Fruit fly (Drosophila melanogaster) whole organism, embryonic: ENCODE data around the gene InR.

Experiments
- C15 ChIP-seq: fragments of 200-800 bp; sonication (Bioruptor generic); IDR thresholded peaks from 3 replicates; pipeline ENCODE4 v1.3.6; 2022; ENCODE audit warnings: missing biosample characterization, missing genetic modification characterization
- CG10543 ChIP-seq: fragments of 200-800 bp; sonication (Bioruptor generic); optimal IDR thresholded peaks from 3 replicates; lab custom pipeline; 2017; ENCODE audit warnings: missing biosample characterization, mild to moderate bottlenecking, missing genetic modification characterization, moderate library complexity
- CG10654 ChIP-seq: fragments of 200-800 bp; sonication (Bioruptor generic); optimal IDR thresholded peaks from 2 replicates; lab custom pipeline; 2016; ENCODE audit warnings: missing biosample characterization, missing genetic modification characterization
- CG11247 ChIP-seq: fragments of 200-800 bp; sonication (Bioruptor generic); IDR thresholded peaks from 2 replicates; pipeline ENCODE4 v1.3.6; 2022; ENCODE audit warnings: missing biosample characterization, missing genetic modification characterization
- CG12236 ChIP-seq: fragments of 200-800 bp; sonication (Bioruptor generic); optimal IDR thresholded peaks from 2 replicates; lab custom pipeline; 2016; ENCODE audit warnings: missing biosample characterization, missing genetic modification characterization
- CG1233 ChIP-seq: fragments of 200-800 bp; sonication (Bioruptor generic); optimal IDR thresholded peaks from 4 replicates; lab custom pipeline; 2018; ENCODE audit warnings: missing biosample characterization, mild to moderate bottlenecking, missing genetic modification characterization
- CG13624 ChIP-seq: fragments of 200-800 bp; sonication (Bioruptor generic); optimal IDR thresholded peaks from 2 replicates; lab custom pipeline; 2016; ENCODE audit warnings: missing biosample characterization, missing genetic modification characterization
- CG15601 ChIP-seq: fragments of 200-800 bp; sonication (Bioruptor generic); optimal IDR thresholded peaks from 3 replicates; lab custom pipeline; 2019; ENCODE audit warnings: missing biosample characterization, mild to moderate bottlenecking, missing genetic modification characterization, moderate library complexity
- CG1603 ChIP-seq: fragments of 200-800 bp; sonication (Bioruptor generic); optimal IDR thresholded peaks from 2 replicates; lab custom pipeline; 2019; ENCODE audit warnings: missing biosample characterization, mild to moderate bottlenecking, missing genetic modification characterization, moderate library complexity
- CG30020 ChIP-seq: fragments of 200-800 bp; optimal IDR thresholded peaks from 2 replicates; lab custom pipeline; 2019; ENCODE audit warnings: missing biosample characterization, mild to moderate bottlenecking, missing genetic modification characterization, moderate library complexity
- CG32532 ChIP-seq: fragments of 200-800 bp; sonication (Bioruptor generic); IDR thresholded peaks from 2 replicates; pipeline ENCODE4 v1.3.6; 2022; ENCODE audit warnings: missing biosample characterization, missing genetic modification characterization
- CG32772 ChIP-seq: fragments of 200-800 bp; sonication (Bioruptor generic); IDR thresholded peaks from 2 replicates; pipeline ENCODE4 v1.3.6; 2022; ENCODE audit warnings: missing biosample characterization, missing genetic modification characterization
- CG3838 ChIP-seq: fragments of 200-800 bp; sonication (Bioruptor generic); optimal IDR thresholded peaks from 3 replicates; lab custom pipeline; 2016; ENCODE audit warnings: missing biosample characterization, missing genetic modification characterization
- CG43689 ChIP-seq: fragments of 200-800 bp; sonication (Bioruptor generic); IDR thresholded peaks from 2 replicates; pipeline ENCODE4 v1.3.6; 2022; ENCODE audit warnings: missing biosample characterization, missing genetic modification characterization
- CG4424 ChIP-seq: fragments of 200-800 bp; sonication (Bioruptor generic); optimal IDR thresholded peaks from 3 replicates; lab custom pipeline; 2016; ENCODE audit warnings: missing biosample characterization, missing genetic modification characterization
- CG6854 ChIP-seq: fragments of 200-800 bp; sonication (Bioruptor generic); optimal IDR thresholded peaks from 3 replicates; lab custom pipeline; 2017; ENCODE audit warnings: missing biosample characterization, mild to moderate bottlenecking, missing genetic modification characterization
- CG8388 ChIP-seq: fragments of 200-800 bp; sonication (Bioruptor generic); optimal IDR thresholded peaks from 2 replicates; lab custom pipeline; 2019; ENCODE audit warnings: missing biosample characterization, mild to moderate bottlenecking, missing genetic modification characterization, moderate library complexity
- Dad ChIP-seq: fragments of 200-800 bp; sonication (Bioruptor generic); optimal IDR thresholded peaks from 3 replicates; lab custom pipeline; 2016; ENCODE audit warnings: missing biosample characterization, missing genetic modification characterization
- Dbx ChIP-seq: fragments of 200-800 bp; sonication (Bioruptor generic); IDR thresholded peaks from 3 replicates; pipeline ENCODE4 v1.3.6; 2022; ENCODE audit warnings: missing biosample characterization, missing genetic modification characterization
- Dfd ChIP-seq, 2 experiments: fragments of >200 bp; optimal IDR thresholded peaks; 2 replicates each; lab custom pipeline; 2017; ENCODE audit warnings: missing biosample characterization in 2 of 2, missing genetic modification characterization in 2 of 2
- Doc3 ChIP-seq: fragments of 200-800 bp; sonication (Bioruptor generic); IDR thresholded peaks from 3 replicates; pipeline ENCODE4 v1.3.6; 2022; ENCODE audit warnings: missing biosample characterization, missing genetic modification characterization; ENCODE audit not compliant: partially characterized antibody
- H15 ChIP-seq: fragments of 200-800 bp; sonication (Bioruptor generic); IDR thresholded peaks from 3 replicates; pipeline ENCODE4 v1.3.6; 2022; ENCODE audit warnings: missing biosample characterization, missing genetic modification characterization
- HLH54F ChIP-seq: fragments of 200-800 bp; sonication (Bioruptor generic); optimal IDR thresholded peaks from 3 replicates; lab custom pipeline; 2016; ENCODE audit warnings: missing biosample characterization, missing genetic modification characterization
- Hand ChIP-seq: fragments of 200-800 bp; sonication (Bioruptor generic); optimal IDR thresholded peaks from 2 replicates; lab custom pipeline; 2017; ENCODE audit warnings: mild to moderate bottlenecking, missing biosample characterization, missing genetic modification reagents, missing genetic modification characterization
- Lhr ChIP-seq: fragments of 200-800 bp; sonication (Bioruptor generic); optimal IDR thresholded peaks from 3 replicates; lab custom pipeline; 2017; ENCODE audit warnings: mild to moderate bottlenecking, missing biosample characterization, missing genetic modification reagents, missing genetic modification characterization
- Mrtf ChIP-seq: fragments of 200-800 bp; sonication (Bioruptor generic); IDR thresholded peaks from 3 replicates; pipeline ENCODE4 v1.3.6; 2022; ENCODE audit warnings: missing biosample characterization, missing genetic modification characterization
- NC2α ChIP-seq: fragments of 200-800 bp; sonication (Bioruptor generic); optimal IDR thresholded peaks from 2 replicates; lab custom pipeline; 2016; ENCODE audit warnings: missing biosample characterization, missing genetic modification characterization
- Opbp ChIP-seq: fragments of 200-800 bp; sonication (Bioruptor generic); IDR thresholded peaks from 3 replicates; pipeline ENCODE4 v1.3.6; 2022; ENCODE audit warnings: missing biosample characterization, missing genetic modification characterization; ENCODE audit not compliant: partially characterized antibody
- Ravus ChIP-seq: fragments of 200-800 bp; sonication (Bioruptor generic); IDR thresholded peaks from 2 replicates; pipeline ENCODE4 v1.3.6; 2022; ENCODE audit warnings: missing biosample characterization, missing genetic modification characterization
- Sry-β ChIP-seq: fragments of 200-800 bp; sonication (Bioruptor generic); optimal IDR thresholded peaks from 2 replicates; lab custom pipeline; 2018; ENCODE audit warnings: missing biosample characterization, mild to moderate bottlenecking, missing genetic modification characterization, moderate library complexity
- Stat92E ChIP-seq, 3 experiments: fragments of >200 bp in 2 of 3; fragments of 200-800 bp in 1 of 3; sonication (Bioruptor generic) in 1 of 3; optimal IDR thresholded peaks; 2 replicates each; lab custom pipeline; 2017 to 2019; ENCODE audit warnings: missing biosample characterization in 3 of 3, missing genetic modification characterization in 3 of 3, mild to moderate bottlenecking in 1 of 3, moderate library complexity in 1 of 3
- Trl ChIP-seq, 3 experiments: fragments of >200 bp in 2 of 3; fragments of 200-800 bp in 1 of 3; sonication (Bioruptor generic) in 1 of 3; optimal IDR thresholded peaks; 2 replicates in 1 of 3; 3 replicates in 2 of 3; lab custom pipeline; 2016 to 2017; ENCODE audit warnings: missing biosample characterization in 1 of 3, missing genetic modification characterization in 1 of 3
- aop ChIP-seq: fragments of 200-800 bp; sonication (Bioruptor generic); IDR thresholded peaks from 2 replicates; pipeline ENCODE4 v1.3.6; 2022; ENCODE audit warnings: missing biosample characterization, missing genetic modification characterization
- cato ChIP-seq: fragments of 200-800 bp; sonication (Bioruptor generic); optimal IDR thresholded peaks from 2 replicates; lab custom pipeline; 2016; ENCODE audit warnings: missing biosample characterization, missing genetic modification characterization, borderline replicate concordance
- dan ChIP-seq: fragments of 200-800 bp; sonication (Bioruptor generic); IDR thresholded peaks from 2 replicates; pipeline ENCODE4 v1.3.6; 2022; ENCODE audit warnings: missing biosample characterization, missing genetic modification characterization
- danr ChIP-seq: fragments of 200-800 bp; sonication (Bioruptor generic); IDR thresholded peaks from 2 replicates; pipeline ENCODE4 v1.3.6; 2022; ENCODE audit warnings: missing biosample characterization, missing genetic modification characterization
- ewg ChIP-seq: fragments of 200-800 bp; sonication (Bioruptor generic); optimal IDR thresholded peaks from 3 replicates; lab custom pipeline; 2017; ENCODE audit warnings: mild to moderate bottlenecking, missing biosample characterization, missing genetic modification reagents, missing genetic modification characterization
- fru ChIP-seq: fragments of >200 bp; optimal IDR thresholded peaks from 2 replicates; lab custom pipeline; 2017
- ham ChIP-seq: fragments of 200-800 bp; sonication (Bioruptor generic); IDR thresholded peaks from 2 replicates; pipeline ENCODE4 v1.3.6; 2022; ENCODE audit warnings: missing biosample characterization, missing genetic modification characterization
- luna ChIP-seq: fragments of 200-800 bp; sonication (Bioruptor generic); optimal IDR thresholded peaks from 2 replicates; lab custom pipeline; 2016; ENCODE audit warnings: missing biosample characterization, missing genetic modification characterization
- onecut ChIP-seq: fragments of 200-800 bp; sonication (Bioruptor generic); IDR thresholded peaks from 2 replicates; pipeline ENCODE4 v1.3.6; 2022; ENCODE audit warnings: missing biosample characterization, missing genetic modification characterization
- phol ChIP-seq: fragments of 200-800 bp; sonication (Bioruptor generic); optimal IDR thresholded peaks from 3 replicates; lab custom pipeline; 2018; ENCODE audit warnings: missing biosample characterization, mild to moderate bottlenecking, missing genetic modification characterization, moderate library complexity
- rib ChIP-seq: fragments of 200-800 bp; sonication (Bioruptor generic); IDR thresholded peaks from 2 replicates; pipeline ENCODE4 v1.3.6; 2022; ENCODE audit warnings: missing biosample characterization, missing genetic modification characterization
- sna ChIP-seq: fragments of 200-800 bp; sonication (Bioruptor generic); IDR thresholded peaks from 2 replicates; pipeline ENCODE4 v1.3.6; 2022; ENCODE audit warnings: missing biosample characterization, missing genetic modification characterization; ENCODE audit not compliant: partially characterized antibody
- so ChIP-seq: fragments of 200-800 bp; sonication (Bioruptor generic); IDR thresholded peaks from 3 replicates; pipeline ENCODE4 v1.3.6; 2022; ENCODE audit warnings: missing biosample characterization, missing genetic modification characterization
- stwl ChIP-seq: fragments of 200-800 bp; sonication (Bioruptor generic); optimal IDR thresholded peaks from 3 replicates; lab custom pipeline; 2018; ENCODE audit warnings: missing biosample characterization, mild to moderate bottlenecking, missing genetic modification characterization, moderate library complexity
- tgo ChIP-seq: fragments of 200-800 bp; sonication (Bioruptor generic); IDR thresholded peaks from 3 replicates; pipeline ENCODE4 v1.3.6; 2022; ENCODE audit warnings: missing biosample characterization, missing genetic modification characterization
- tx ChIP-seq: fragments of 200-800 bp; sonication (Bioruptor generic); optimal IDR thresholded peaks from 2 replicates; lab custom pipeline; 2016; ENCODE audit warnings: missing biosample characterization, missing genetic modification characterization
- vfl ChIP-seq: fragments of 200-800 bp; sonication (Bioruptor generic); optimal IDR thresholded peaks from 2 replicates; lab custom pipeline; 2016; ENCODE audit warnings: missing biosample characterization, missing genetic modification characterization
- zfh2 ChIP-seq: fragments of 200-800 bp; sonication (Bioruptor generic); optimal IDR thresholded peaks from 2 replicates; lab custom pipeline; 2016; ENCODE audit warnings: missing biosample characterization, missing genetic modification characterization

The InR gene

DNA sequence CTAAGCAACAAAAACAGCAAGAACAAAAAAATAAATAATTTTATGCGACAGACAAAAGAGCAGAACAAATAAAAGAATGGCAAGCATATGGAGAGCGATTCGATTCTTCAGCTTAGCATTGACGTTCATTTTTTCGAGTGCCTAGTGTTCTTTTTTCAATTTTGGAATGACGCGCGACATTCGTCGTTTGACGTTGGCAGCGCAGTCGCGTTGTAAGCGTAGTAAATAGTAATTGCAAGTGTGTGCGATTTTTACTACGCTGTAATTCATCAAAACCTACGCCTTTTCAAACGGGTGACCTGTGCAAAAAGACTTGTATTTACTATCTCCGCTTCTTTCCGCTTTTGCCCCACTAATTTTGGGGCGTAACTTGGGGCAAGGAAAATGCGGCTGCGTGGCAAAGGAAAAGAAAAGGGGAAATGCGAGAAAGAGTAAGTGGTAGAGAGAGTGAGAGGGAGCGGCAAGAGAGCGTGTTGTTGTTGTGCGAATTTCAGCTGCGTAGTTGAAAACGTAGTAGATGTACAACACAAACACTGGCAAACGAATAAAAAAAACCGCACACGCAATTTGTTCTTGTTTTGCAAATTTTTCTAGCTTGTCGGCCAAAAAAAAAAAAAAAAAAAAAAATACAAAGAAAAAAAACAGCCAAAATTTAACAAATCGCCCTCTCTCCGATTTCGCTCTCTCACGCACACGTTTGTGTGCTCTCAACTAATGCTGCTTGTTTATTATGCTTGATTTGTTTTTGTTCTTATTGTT, 37.6 kb downstream of the InR start (continued):
- TF ChIP-seq tgo (no peak), Ravus (GFP tag; lab: Robert Waterston, UW) (no peak), Hand (GFP tag; lab: Kevin White, UChicago) (no peak), Dfd (GFP tag; optimal IDR thresholded peaks at IDR 0.05; lab: Kevin White, UChicago) (no peak), Doc3 (GFP tag; lab: Robert Waterston, UW) (no peak), so (GFP tag; lab: Robert Waterston, UW) (no peak), phol (tag; lab: Kevin White, UChicago) (no peak), CG32772 (GFP tag; lab: Robert Waterston, UW) (peak; percentile 45; the same call in 1 of the 2 replicates), ham (no peak), CG3838 (GFP tag; lab: Kevin White, UChicago) (no peak), Lhr (GFP tag; lab: Kevin White, UChicago) (no peak), CG12236 (GFP tag; lab: Kevin White, UChicago) (no peak), luna (GFP tag; lab: Kevin White, UChicago) (no peak), CG43689 (GFP tag; lab: Robert Waterston, UW) (no peak), CG1603 (no peak), cato (GFP tag; lab: Kevin White, UChicago) (no peak), sna (GFP tag; lab: Robert Waterston, UW) (no peak), Stat92E (GFP tag; optimal IDR thresholded peaks at IDR 0.05; lab: Kevin White, UChicago) (no peak), Trl (optimal IDR thresholded peaks at IDR 0.05; lab: Kevin White, UChicago) (peak; percentile 56 to 92), Trl (GFP tag; optimal IDR thresholded peaks at IDR 0.05; lab: Kevin White, UChicago) (no peak), NC2α (GFP tag; lab: Kevin White, UChicago) (no peak), H15 (GFP tag; lab: Robert Waterston, UW) (no peak), rib (GFP tag; lab: Robert Waterston, UW) (peak; percentile 72), Sry-β (GFP tag; lab: Kevin White, UChicago) (no peak), CG10543 (GFP tag; lab: Kevin White, UChicago) (peak; percentile 3), C15 (no peak), CG8388 (no peak), Dad (no peak), CG15601 (tag; lab: Kevin White, UChicago) (no peak), CG13624 (GFP tag; lab: Kevin White, UChicago) (peak; percentile 84), zfh2 (GFP tag; lab: Kevin White, UChicago) (no peak), ewg (GFP tag; lab: Kevin White, UChicago) (peak; percentile 87), aop (GFP tag; lab: Robert Waterston, UW) (no peak), CG4424 (no peak), CG6854 (GFP tag; lab: Kevin White, UChicago) (peak; percentile 14), CG11247 (GFP tag; lab: Robert Waterston, UW) (no peak), HLH54F (GFP tag; lab: Kevin White, UChicago) (no peak), stwl (tag; lab: Kevin White, UChicago) (no peak), CG30020 (no peak), Opbp (GFP tag; lab: Robert Waterston, UW) (no peak), dan (GFP tag; lab: Robert Waterston, UW) (no peak), CG1233 (GFP tag; lab: Kevin White, UChicago) (no peak), CG10654 (GFP tag; lab: Kevin White, UChicago) (no peak), Dbx (GFP tag; lab: Robert Waterston, UW) (no peak), danr (no peak), onecut (GFP tag; lab: Robert Waterston, UW) (no peak), Mrtf (GFP tag; lab: Robert Waterston, UW) (no peak), fru (lab: Kevin White, UChicago) (no peak), vfl (GFP tag; lab: Kevin White, UChicago) (no peak), CG32532 (GFP tag; lab: Robert Waterston, UW) (peak; percentile 49; the same call in 1 of the 2 replicates), tx (GFP tag; lab: Kevin White, UChicago) (no peak)
